Fruit fly (Drosophila melanogaster) whole organism, embryonic: ENCODE measurements around the gene CG32371.

Source experiments
- ATbp ChIP-seq: fragments of 200-800 bp; sonication (Bioruptor generic); optimal IDR thresholded peaks from 2 replicates; lab custom pipeline; 2017; ENCODE audit warnings: missing biosample characterization, mild to moderate bottlenecking, missing genetic modification characterization, missing genetic modification reagents
- Awh ChIP-seq: fragments of 200-800 bp; sonication (Bioruptor generic); IDR thresholded peaks from 2 replicates; pipeline ENCODE4, ENCODE4 v1.3.6; 2022; ENCODE audit warnings: missing biosample characterization, missing genetic modification characterization
- CG10543 ChIP-seq: fragments of 200-800 bp; sonication (Bioruptor generic); optimal IDR thresholded peaks from 3 replicates; lab custom pipeline; 2017; ENCODE audit warnings: missing biosample characterization, mild to moderate bottlenecking, missing genetic modification characterization, moderate library complexity
- CG1233 ChIP-seq: fragments of 200-800 bp; sonication (Bioruptor generic); optimal IDR thresholded peaks from 4 replicates; lab custom pipeline; 2018; ENCODE audit warnings: missing biosample characterization, mild to moderate bottlenecking, missing genetic modification characterization
- CG14710 ChIP-seq: fragments of 200-800 bp; sonication (Bioruptor generic); optimal IDR thresholded peaks from 3 replicates; lab custom pipeline; 2019; ENCODE audit warnings: missing biosample characterization, mild to moderate bottlenecking, missing genetic modification characterization, moderate library complexity
- CG14860 ChIP-seq: fragments of 200-800 bp; sonication (Bioruptor generic); IDR thresholded peaks from 3 replicates; pipeline ENCODE4 v1.3.6; 2022; ENCODE audit warnings: missing biosample characterization, missing genetic modification characterization; ENCODE audit not compliant: partially characterized antibody
- CG15269 ChIP-seq: fragments of 200-800 bp; sonication (Bioruptor generic); optimal IDR thresholded peaks from 2 replicates; lab custom pipeline; 2018; ENCODE audit warnings: missing biosample characterization, mild to moderate bottlenecking, missing genetic modification characterization, moderate library complexity
- CG15696 ChIP-seq: fragments of 200-800 bp; sonication (Bioruptor generic); optimal IDR thresholded peaks from 2 replicates; lab custom pipeline; 2019; ENCODE audit warnings: missing biosample characterization, mild to moderate bottlenecking, missing genetic modification characterization, moderate library complexity
- CG17568 ChIP-seq: fragments of 200-800 bp; sonication (Bioruptor generic); optimal IDR thresholded peaks from 2 replicates; lab custom pipeline; 2018; ENCODE audit warnings: missing biosample characterization, mild to moderate bottlenecking, missing genetic modification characterization, moderate library complexity
- CG18262 ChIP-seq: fragments of 200-800 bp; optimal IDR thresholded peaks from 3 replicates; lab custom pipeline; 2019; ENCODE audit warnings: missing biosample characterization, mild to moderate bottlenecking, missing genetic modification characterization, moderate library complexity
- CG2120 ChIP-seq: fragments of 200-800 bp; sonication (Bioruptor generic); optimal IDR thresholded peaks from 3 replicates; lab custom pipeline; 2016; ENCODE audit warnings: missing biosample characterization, missing genetic modification characterization
- CG30020 ChIP-seq: fragments of 200-800 bp; optimal IDR thresholded peaks from 2 replicates; lab custom pipeline; 2019; ENCODE audit warnings: missing biosample characterization, mild to moderate bottlenecking, missing genetic modification characterization, moderate library complexity
- CG32532 ChIP-seq: fragments of 200-800 bp; sonication (Bioruptor generic); IDR thresholded peaks from 2 replicates; pipeline ENCODE4 v1.3.6; 2022; ENCODE audit warnings: missing biosample characterization, missing genetic modification characterization
- CG4707 ChIP-seq: fragments of 200-800 bp; sonication (Bioruptor generic); optimal IDR thresholded peaks from 2 replicates; lab custom pipeline; 2018; ENCODE audit warnings: missing biosample characterization, mild to moderate bottlenecking, missing genetic modification characterization, moderate library complexity
- CG8290 ChIP-seq, 3 experiments: fragments of 200-800 bp; sonication (Bioruptor generic); optimal IDR thresholded peaks; 2 replicates each; lab custom pipeline; 2016 to 2019; ENCODE audit warnings: missing biosample characterization in 3 of 3, missing genetic modification characterization in 3 of 3, mild to moderate bottlenecking in 2 of 3, moderate library complexity in 1 of 3
- CG8924 ChIP-seq: fragments of 200-800 bp; optimal IDR thresholded peaks from 3 replicates; lab custom pipeline; 2019; ENCODE audit warnings: missing biosample characterization, mild to moderate bottlenecking, missing genetic modification characterization, moderate library complexity
- CG9215 ChIP-seq: fragments of 200-800 bp; sonication (Bioruptor generic); IDR thresholded peaks from 2 replicates; pipeline ENCODE4 v1.3.6; 2022; ENCODE audit warnings: missing biosample characterization, missing genetic modification characterization
- CG9727 ChIP-seq: fragments of 200-800 bp; sonication (Bioruptor generic); optimal IDR thresholded peaks from 3 replicates; lab custom pipeline; 2017; ENCODE audit warnings: missing biosample characterization, mild to moderate bottlenecking, missing genetic modification characterization
- CrebB ChIP-seq: fragments of 200-800 bp; sonication (Bioruptor generic); optimal IDR thresholded peaks from 3 replicates; lab custom pipeline; 2018; ENCODE audit warnings: missing biosample characterization, mild to moderate bottlenecking, missing genetic modification characterization
- Fer3 ChIP-seq: fragments of 200-800 bp; sonication (Bioruptor generic); optimal IDR thresholded peaks from 2 replicates; lab custom pipeline; 2018; ENCODE audit warnings: missing biosample characterization, mild to moderate bottlenecking, missing genetic modification characterization, moderate library complexity
- Gug ChIP-seq: fragments of 200-800 bp; sonication (Bioruptor generic); IDR thresholded peaks from 4 replicates; pipeline ENCODE4 v1.3.6; 2022; ENCODE audit warnings: missing biosample characterization, missing genetic modification characterization
- Med ChIP-seq: fragments of 200-800 bp; sonication (Bioruptor generic); peaks from one replicate; lab custom pipeline; 2016; ENCODE audit warnings: missing biosample characterization, missing genetic modification characterization, mild to moderate bottlenecking, inconsistent platforms, moderate library complexity
- Opbp ChIP-seq: fragments of 200-800 bp; sonication (Bioruptor generic); IDR thresholded peaks from 3 replicates; pipeline ENCODE4 v1.3.6; 2022; ENCODE audit warnings: missing biosample characterization, missing genetic modification characterization; ENCODE audit not compliant: partially characterized antibody
- Pdp1 ChIP-seq, 2 experiments: fragments of 200-800 bp; sonication (Bioruptor generic); optimal IDR thresholded peaks; 3 replicates each; lab custom pipeline; 2016; ENCODE audit warnings: missing biosample characterization in 2 of 2, missing genetic modification characterization in 2 of 2, mild to moderate bottlenecking in 1 of 2, moderate library complexity in 1 of 2
- Ssrp ChIP-seq: fragments of 200-800 bp; sonication (Bioruptor generic); optimal IDR thresholded peaks from 2 replicates; lab custom pipeline; 2018; ENCODE audit warnings: missing biosample characterization, mild to moderate bottlenecking, missing genetic modification characterization, moderate library complexity
- Vsx1 ChIP-seq: fragments of 200-800 bp; sonication (Bioruptor generic); optimal IDR thresholded peaks from 2 replicates; lab custom pipeline; 2017; ENCODE audit warnings: missing biosample characterization, mild to moderate bottlenecking, missing genetic modification characterization, missing genetic modification reagents
- ash1 ChIP-seq: fragments of 200-800 bp; sonication (Bioruptor generic); optimal IDR thresholded peaks from 2 replicates; lab custom pipeline; 2018; ENCODE audit warnings: missing biosample characterization, mild to moderate bottlenecking, missing genetic modification characterization
- chif ChIP-seq, 2 experiments: fragments of 200-800 bp; sonication (Bioruptor generic); optimal IDR thresholded peaks; 3 replicates each; lab custom pipeline; 2016; ENCODE audit warnings: missing biosample characterization in 2 of 2, missing genetic modification characterization in 2 of 2
- chinmo ChIP-seq: fragments of 200-800 bp; sonication (Bioruptor generic); IDR thresholded peaks from 4 replicates; pipeline ENCODE4 v1.3.6; 2022; ENCODE audit warnings: missing biosample characterization, missing genetic modification characterization; ENCODE audit not compliant: partially characterized antibody
- dm ChIP-seq: fragments of 200-800 bp; sonication (Bioruptor generic); optimal IDR thresholded peaks from 3 replicates; lab custom pipeline; 2016; ENCODE audit warnings: missing biosample characterization, missing genetic modification characterization
- dmrt11E ChIP-seq: fragments of 200-800 bp; sonication (Bioruptor generic); optimal IDR thresholded peaks from 3 replicates; lab custom pipeline; 2018; ENCODE audit warnings: missing biosample characterization, mild to moderate bottlenecking, missing genetic modification characterization, moderate library complexity
- ftz-f1 ChIP-seq: fragments of 200-800 bp; sonication (Bioruptor generic); optimal IDR thresholded peaks from 2 replicates; lab custom pipeline; 2016; ENCODE audit warnings: missing biosample characterization, missing genetic modification characterization
- grn ChIP-seq: fragments of 200-800 bp; sonication (Bioruptor generic); optimal IDR thresholded peaks from 3 replicates; lab custom pipeline; 2017; ENCODE audit warnings: missing biosample characterization, missing genetic modification characterization
- gsb-n ChIP-seq: fragments of 200-800 bp; sonication (Bioruptor generic); optimal IDR thresholded peaks from 3 replicates; lab custom pipeline; 2018; ENCODE audit warnings: missing biosample characterization, mild to moderate bottlenecking, missing genetic modification characterization
- ham ChIP-seq: fragments of 200-800 bp; sonication (Bioruptor generic); IDR thresholded peaks from 2 replicates; pipeline ENCODE4 v1.3.6; 2022; ENCODE audit warnings: missing biosample characterization, missing genetic modification characterization
- jing ChIP-seq: fragments of 200-800 bp; sonication (Bioruptor generic); optimal IDR thresholded peaks from 2 replicates; lab custom pipeline; 2018; ENCODE audit warnings: missing biosample characterization, mild to moderate bottlenecking, missing genetic modification characterization
- lab ChIP-seq: fragments of 200-800 bp; sonication (Bioruptor generic); optimal IDR thresholded peaks from 3 replicates; lab custom pipeline; 2017; ENCODE audit warnings: missing biosample characterization, missing genetic modification characterization, mild to moderate bottlenecking, moderate library complexity, missing genetic modification reagents
- mirr ChIP-seq: fragments of 200-800 bp; sonication (Bioruptor generic); optimal IDR thresholded peaks from 3 replicates; lab custom pipeline; 2018; ENCODE audit warnings: missing biosample characterization, mild to moderate bottlenecking, missing genetic modification characterization
- pros ChIP-seq: fragments of 200-800 bp; sonication (Bioruptor generic); optimal IDR thresholded peaks from 3 replicates; lab custom pipeline; 2019; ENCODE audit warnings: missing biosample characterization, mild to moderate bottlenecking, missing genetic modification characterization, moderate library complexity
- sd ChIP-seq: fragments of 200-800 bp; sonication (Bioruptor generic); optimal IDR thresholded peaks from 3 replicates; lab custom pipeline; 2018; ENCODE audit warnings: missing biosample characterization, mild to moderate bottlenecking, missing genetic modification characterization, moderate library complexity
- sima ChIP-seq: fragments of 200-800 bp; sonication (Bioruptor generic); optimal IDR thresholded peaks from 2 replicates; lab custom pipeline; 2016; ENCODE audit warnings: missing biosample characterization, missing genetic modification characterization
- sug ChIP-seq: fragments of 200-800 bp; optimal IDR thresholded peaks from 2 replicates; lab custom pipeline; 2019; ENCODE audit warnings: missing biosample characterization, mild to moderate bottlenecking, missing genetic modification characterization, moderate library complexity
- toy ChIP-seq: fragments of 200-800 bp; sonication (Bioruptor generic); IDR thresholded peaks from 2 replicates; pipeline ENCODE4 v1.3.6; 2022; ENCODE audit warnings: missing biosample characterization, missing genetic modification characterization
- trh ChIP-seq: fragments of 200-800 bp; sonication (Bioruptor generic); optimal IDR thresholded peaks from 2 replicates; lab custom pipeline; 2016; ENCODE audit warnings: missing biosample characterization, missing genetic modification characterization

CG32371 gene

DNA sequence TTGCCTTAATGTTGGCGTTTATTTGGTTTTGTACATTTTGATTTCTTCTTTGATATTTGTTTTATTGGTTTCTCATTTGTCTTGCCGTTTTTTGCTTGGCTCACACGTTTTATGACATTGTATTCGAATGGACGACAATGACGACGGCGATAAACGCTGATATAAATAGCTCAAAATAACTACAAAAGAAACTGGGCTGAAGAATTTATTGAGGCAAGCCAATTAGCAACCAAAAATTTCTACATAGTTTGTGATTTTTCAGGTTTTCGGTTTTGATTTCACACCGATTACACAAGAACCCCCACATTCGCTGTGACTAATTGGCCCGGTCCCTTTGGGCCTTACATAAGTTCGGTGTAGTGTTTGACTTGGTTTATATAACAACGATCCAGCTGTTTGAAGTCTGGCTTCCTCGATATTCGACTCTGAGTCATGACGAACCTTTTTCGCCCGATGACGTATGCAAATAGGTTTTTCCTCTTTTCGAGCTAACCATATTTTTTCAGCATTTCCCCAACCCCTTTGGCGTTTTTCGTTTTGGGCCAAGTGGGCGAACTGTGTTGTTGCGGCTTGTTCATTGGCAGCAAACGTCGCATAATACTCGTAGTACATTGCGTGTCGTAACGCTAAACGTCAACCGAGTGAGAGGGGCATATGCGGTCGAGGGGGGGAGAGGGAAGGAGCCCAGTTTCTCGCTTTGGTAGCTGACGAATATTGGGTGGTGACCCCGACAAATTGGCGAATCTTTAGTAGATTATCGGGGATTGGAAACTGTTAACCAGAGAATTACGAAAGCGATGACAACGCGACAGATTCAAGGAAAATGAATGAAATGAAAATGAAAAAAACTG is 39.6 kb upstream of the CG32371 start (continued):
- TF ChIP-seq CG14710 (tag; lab: Kevin White, UChicago) (no peak), CG4707 (GFP tag; lab: Kevin White, UChicago) (no peak), Vsx1 (GFP tag; lab: Kevin White, UChicago) (no peak), sd (tag; lab: Kevin White, UChicago) (peak; percentile 62), sima (no peak)
- TF ChIP-seq, all 482 proteins: peak for 11

DNA sequence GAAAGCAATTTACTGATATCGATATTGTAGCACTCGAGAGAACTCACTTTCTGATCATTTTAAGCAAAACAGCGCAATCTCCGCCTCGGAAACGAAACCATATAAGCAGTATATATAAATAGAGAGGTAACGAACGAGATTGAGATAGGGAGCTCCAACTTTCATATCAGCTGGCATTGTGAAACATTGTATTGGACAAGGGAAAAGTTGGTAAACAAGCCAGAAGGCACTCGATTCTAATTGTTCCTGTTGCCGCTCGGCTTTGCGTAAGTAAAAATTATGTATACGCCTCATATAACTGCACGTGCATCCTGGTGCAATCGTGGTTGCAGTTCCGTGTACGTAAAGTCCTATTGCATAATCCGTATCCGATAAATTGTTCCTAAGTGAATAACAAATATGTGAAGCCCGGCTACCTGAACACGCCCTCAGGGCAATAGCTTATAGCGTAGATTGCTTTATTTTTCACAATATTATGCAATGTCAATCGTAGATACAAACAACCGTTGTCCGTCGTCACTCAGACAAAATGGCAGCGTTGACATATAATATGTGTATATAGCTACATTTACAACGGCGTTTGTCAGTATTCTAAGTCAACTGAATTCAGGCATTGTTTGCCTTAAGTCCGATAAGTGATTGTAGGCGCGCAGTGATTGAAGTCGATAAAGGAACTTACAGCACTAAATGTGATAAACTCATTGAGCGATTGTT is 38.5 kb upstream of the CG32371 start:
- TF ChIP-seq CrebB (peak; percentile 4), trh (GFP tag; lab: Kevin White, UChicago) (no peak), CG14860 (GFP tag; lab: Robert Waterston, UW) (no peak), toy (no peak), chif (GFP tag; optimal IDR thresholded peaks at IDR 0.05; lab: Kevin White, UChicago) (no peak), grn (GFP tag; lab: Kevin White, UChicago) (peak; percentile 41), CG8290 (GFP tag; optimal IDR thresholded peaks at IDR 0.05; lab: Kevin White, UChicago) (no peak), CG8290 (tag; optimal IDR thresholded peaks at IDR 0.05; lab: Kevin White, UChicago) (peak in 1 of 2 experiments; percentile 28), Med (GFP tag; lab: Kevin White, UChicago) (peak; percentile 64), chinmo (GFP tag; lab: Robert Waterston, UW) (0 out of 4 replicates have a peak, but pooled peaks have one; percentile 22), dm (GFP tag; lab: Kevin White, UChicago) (no peak), Pdp1 (GFP tag; optimal IDR thresholded peaks at IDR 0.05; lab: Kevin White, UChicago) (peak in 1 of 2 experiments; percentile 95), pros (GFP tag; lab: Kevin White, UChicago) (no peak), CG9215 (no peak), Fer3 (tag; lab: Kevin White, UChicago) (no peak), CG17568 (GFP tag; lab: Kevin White, UChicago) (peak; percentile 9), mirr (GFP tag; lab: Kevin White, UChicago) (peak; percentile 10), CG10543 (peak; percentile 4), lab (GFP tag; lab: Kevin White, UChicago) (peak; percentile 35), ATbp (GFP tag; lab: Kevin White, UChicago) (no peak), CG15696 (peak; percentile 40), CG1233 (GFP tag; lab: Kevin White, UChicago) (peak; percentile 10), sug (tag; lab: Kevin White, UChicago) (no peak)

DNA sequence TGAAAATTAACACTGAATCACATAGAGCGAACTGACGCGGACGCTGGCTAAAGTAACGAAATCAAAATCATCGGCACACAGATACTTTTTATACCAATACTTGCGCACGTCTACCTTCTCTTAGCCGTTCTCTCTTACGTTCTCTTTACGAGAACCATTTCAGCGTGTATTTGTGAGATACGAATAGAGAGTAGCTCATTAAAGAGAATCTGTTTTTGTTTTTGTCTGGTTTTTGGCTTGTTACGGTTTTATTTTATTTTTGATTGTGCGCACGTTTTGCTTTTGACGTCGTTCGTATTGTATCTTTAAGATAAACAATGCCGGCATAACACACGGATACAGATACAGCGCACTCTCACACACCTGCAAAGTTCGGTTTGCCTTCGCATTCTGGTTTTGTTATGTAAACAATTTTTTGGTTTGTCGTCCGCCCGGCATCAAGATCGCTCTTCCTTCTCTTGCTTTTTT is 37.2 kb upstream of the CG32371 start:
- TF ChIP-seq Opbp (GFP tag; lab: Robert Waterston, UW), result no peak
- no peak for TF ChIP-seq CG30020
- no peak for TF ChIP-seq Gug
- TF ChIP-seq CG18262 (tag; lab: Kevin White, UChicago), result no peak
- no peak for TF ChIP-seq ash1
- TF ChIP-seq Awh (GFP tag; lab: Robert Waterston, UW), result no peak
- TF ChIP-seq CG15269 (tag; lab: Kevin White, UChicago), result no peak
- no peak for TF ChIP-seq CG8924
- no peak for TF ChIP-seq gsb-n
- no peak for TF ChIP-seq jing
- TF ChIP-seq Ssrp, result no peak
- TF ChIP-seq ham (GFP tag; lab: Robert Waterston, UW), result no peak
- TF ChIP-seq ftz-f1 (GFP tag; lab: Kevin White, UChicago), result no peak
- no peak for TF ChIP-seq dmrt11E
- TF ChIP-seq CG32532 (GFP tag; lab: Robert Waterston, UW), result peak; percentile 26; the same call in 1 of the 2 replicates
- no peak for TF ChIP-seq CG9727 (GFP tag; lab: Kevin White, UChicago)
- TF ChIP-seq CG2120 (GFP tag; lab: Kevin White, UChicago), result no peak
